Fruit fly (Drosophila melanogaster): Measurements from ENCODE around the gene CG14074.
A peak's percentile ranks its signal among the peaks of the same experiment; 100 is the strongest.

Gene CG14074

DNA sequence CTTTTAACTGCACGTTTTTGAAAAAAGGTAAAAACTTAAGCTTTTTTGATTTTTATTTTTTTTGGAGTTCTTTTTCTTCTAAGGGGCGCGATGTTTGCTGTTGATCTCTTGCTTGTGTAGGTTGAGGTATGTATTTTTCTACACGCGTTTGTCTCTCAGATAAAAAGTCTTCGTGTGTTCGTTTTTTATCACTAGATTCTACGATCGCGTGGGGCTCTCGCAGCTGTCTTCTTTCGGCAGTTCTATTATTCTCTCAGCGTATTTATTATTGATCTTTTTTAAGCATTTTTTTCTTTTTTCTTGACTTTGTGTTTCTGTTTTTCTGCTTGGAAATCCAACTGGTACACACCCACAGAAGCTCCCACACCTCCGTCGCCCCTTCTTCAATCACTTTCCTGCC lies 29.1 kb downstream of the CG14074 start (continued):
- TF ChIP-seq pzg (GFP tag; optimal IDR thresholded peaks at IDR 0.05) (no peak), dan (GFP tag; IDR thresholded peaks at IDR 0.05) (no peak), Kr (GFP tag; optimal IDR thresholded peaks at IDR 0.05) (no peak), pb (GFP tag; optimal IDR thresholded peaks at IDR 0.05) (no peak), CG16863 (GFP tag; optimal IDR thresholded peaks at IDR 0.05) (no peak), trh (GFP tag; optimal IDR thresholded peaks at IDR 0.05) (no peak), tap (tag; optimal IDR thresholded peaks at IDR 0.05) (no peak), CG31365 (tag; optimal IDR thresholded peaks at IDR 0.05) (no peak), Oaz (GFP tag; IDR thresholded peaks at IDR 0.05) (no peak), CG33213 (GFP tag; optimal IDR thresholded peaks at IDR 0.05) (no peak), CG30403 (GFP tag; optimal IDR thresholded peaks at IDR 0.05) (no peak), seq (GFP tag; IDR thresholded peaks at IDR 0.05) (no peak), CG14860 (GFP tag; IDR thresholded peaks at IDR 0.05; ENCODE audit: partially characterized antibody) (no peak), CG11504 (tag; optimal IDR thresholded peaks at IDR 0.05) (no peak), rib (GFP tag; IDR thresholded peaks at IDR 0.05) (no peak), CG12942 (GFP tag; optimal IDR thresholded peaks at IDR 0.05) (no peak), Sry-δ (GFP tag; optimal IDR thresholded peaks at IDR 0.05) (no peak), ro (GFP tag; IDR thresholded peaks at IDR 0.05) (no peak), sens (GFP tag) (peak; percentile 52), Med (GFP tag) (peak; percentile 29), CG13894 (tag; optimal IDR thresholded peaks at IDR 0.05) (peak; percentile 84), CG2129 (GFP tag; IDR thresholded peaks at IDR 0.05; ENCODE audit: partially characterized antibody) (no peak), CG15011 (GFP tag; optimal IDR thresholded peaks at IDR 0.05) (no peak), Ptx1 (GFP tag; IDR thresholded peaks at IDR 0.05) (no peak), sisA (GFP tag; IDR thresholded peaks at IDR 0.05) (no peak), CoRest (tag; optimal IDR thresholded peaks at IDR 0.05) (no peak), CG7928 (GFP tag; optimal IDR thresholded peaks at IDR 0.05) (no peak), CG14710 (tag; optimal IDR thresholded peaks at IDR 0.05) (no peak), Nf-YC (tag; optimal IDR thresholded peaks at IDR 0.05) (peak; percentile 12), gce (GFP tag; IDR thresholded peaks at IDR 0.05) (no peak), CG30020 (tag; optimal IDR thresholded peaks at IDR 0.05) (no peak), otp (GFP tag; IDR thresholded peaks at IDR 0.05) (no peak), disco-r (GFP tag; optimal IDR thresholded peaks at IDR 0.05) (no peak), fd102C (GFP tag; optimal IDR thresholded peaks at IDR 0.05) (no peak), slou (GFP tag; optimal IDR thresholded peaks at IDR 0.05) (no peak), CG12155 (GFP tag; optimal IDR thresholded peaks at IDR 0.05) (no peak), CG11093 (GFP tag; IDR thresholded peaks at IDR 0.05) (no peak), CG17802 (tag; optimal IDR thresholded peaks at IDR 0.05) (no peak), bsh (GFP tag; optimal IDR thresholded peaks at IDR 0.05) (no peak), ci (GFP tag; IDR thresholded peaks at IDR 0.05) (no peak), wor (GFP tag; IDR thresholded peaks at IDR 0.05) (no peak), Mrtf (GFP tag; IDR thresholded peaks at IDR 0.05) (no peak), CG7987 (GFP tag; optimal IDR thresholded peaks at IDR 0.05) (no peak), CG10654 (GFP tag; optimal IDR thresholded peaks at IDR 0.05) (no peak), vfl (GFP tag; optimal IDR thresholded peaks at IDR 0.05) (no peak), lov (optimal IDR thresholded peaks at IDR 0.05) (no peak), lov (GFP tag; IDR thresholded peaks at IDR 0.05) (no peak), da (GFP tag; optimal IDR thresholded peaks at IDR 0.05) (no peak), sqz (GFP tag; optimal IDR thresholded peaks at IDR 0.05) (peak; percentile 61), CG8944 (GFP tag; optimal IDR thresholded peaks at IDR 0.05) (no peak), sna (GFP tag; IDR thresholded peaks at IDR 0.05; ENCODE audit: partially characterized antibody) (no peak), CG2202 (tag; optimal IDR thresholded peaks at IDR 0.05) (no peak), CG13424 (tag; optimal IDR thresholded peaks at IDR 0.05) (no peak)
